Worm (Caenorhabditis elegans) whole organism, late embryonic: ENCODE results near the gene nspb-1.

Experiments used
- K09A11.1 ChIP-seq: sonication (generic microtip); optimal IDR thresholded peaks from 2 replicates; lab custom pipeline; 2017; ENCODE audit warnings: antibody characterized with exemption, mild to moderate bottlenecking, missing genetic modification characterization, missing compliant biosample characterization; ENCODE audit not compliant: insufficient read depth
- Y22D7AL.16 ChIP-seq: sonication (generic microtip); optimal IDR thresholded peaks from 2 replicates; lab custom pipeline; 2016; ENCODE audit warnings: missing genetic modification characterization, missing compliant biosample characterization
- ceh-14 ChIP-seq: sonication (generic microtip); optimal IDR thresholded peaks from 2 replicates; lab custom pipeline; 2016; ENCODE audit warnings: missing genotype, missing genetic modification characterization, missing compliant biosample characterization
- ceh-22 ChIP-seq: sonication (generic microtip); optimal IDR thresholded peaks from 2 replicates; lab custom pipeline; 2017; ENCODE audit warnings: missing biosample characterization, missing genetic modification characterization
- ceh-30 ChIP-seq: fragments of 150-350 bp; optimal IDR thresholded peaks from 2 replicates; lab custom pipeline; 2014; ENCODE audit warnings: missing biosample characterization, missing genetic modification characterization
- ceh-31 ChIP-seq: sonication (generic microtip); optimal IDR thresholded peaks from 2 replicates; lab custom pipeline; 2016; ENCODE audit warnings: missing genetic modification characterization, missing compliant biosample characterization
- che-1 ChIP-seq: sonication (generic microtip); optimal IDR thresholded peaks from 2 replicates; lab custom pipeline; 2016; ENCODE audit warnings: mild to moderate bottlenecking, missing genetic modification characterization, missing compliant biosample characterization
- dmd-4 ChIP-seq: sonication (generic microtip); optimal IDR thresholded peaks from 2 replicates; lab custom pipeline; 2016; ENCODE audit warnings: borderline replicate concordance, missing genetic modification characterization, missing compliant biosample characterization
- elt-2 ChIP-seq: sonication (generic microtip); optimal IDR thresholded peaks from 2 replicates; lab custom pipeline; 2016; ENCODE audit warnings: missing genetic modification reagents, missing genetic modification characterization, missing compliant biosample characterization
- elt-4 ChIP-seq: sonication (generic microtip); optimal IDR thresholded peaks from 2 replicates; lab custom pipeline; 2016; ENCODE audit warnings: missing genetic modification characterization, missing compliant biosample characterization
- ets-4 ChIP-seq: sonication (generic microtip); optimal IDR thresholded peaks from 2 replicates; lab custom pipeline; 2016; ENCODE audit warnings: missing genetic modification characterization, missing compliant biosample characterization
- eyg-1 ChIP-seq: sonication (generic microtip); optimal IDR thresholded peaks from 2 replicates; lab custom pipeline; 2016; ENCODE audit warnings: missing genotype, missing genetic modification characterization, missing compliant biosample characterization
- fkh-10 ChIP-seq: fragments of 150-350 bp; optimal IDR thresholded peaks from 2 replicates; lab custom pipeline; 2014; ENCODE audit warnings: missing biosample characterization, missing genetic modification reagents, missing genetic modification characterization
- fkh-6 ChIP-seq: sonication (generic microtip); optimal IDR thresholded peaks from 2 replicates; lab custom pipeline; 2016; ENCODE audit warnings: missing genetic modification characterization, missing compliant biosample characterization
- hlh-30 ChIP-seq: sonication (generic microtip); optimal IDR thresholded peaks from 2 replicates; lab custom pipeline; 2017; ENCODE audit warnings: antibody characterized with exemption, missing genetic modification characterization, missing compliant biosample characterization; ENCODE audit not compliant: insufficient read depth
- hlh-8 ChIP-seq: sonication (generic microtip); optimal IDR thresholded peaks from 2 replicates; lab custom pipeline; 2016; ENCODE audit warnings: missing genotype, missing genetic modification characterization, missing compliant biosample characterization
- lim-6 ChIP-seq: sonication (generic microtip); optimal IDR thresholded peaks from 2 replicates; lab custom pipeline; 2016; ENCODE audit warnings: missing genetic modification characterization, missing compliant biosample characterization
- madf-2 ChIP-seq: sonication (generic microtip); optimal IDR thresholded peaks from 2 replicates; lab custom pipeline; 2017; ENCODE audit warnings: missing genetic modification characterization, missing compliant biosample characterization
- nfya-1 ChIP-seq: sonication (generic microtip); optimal IDR thresholded peaks from 2 replicates; lab custom pipeline; 2017; ENCODE audit warnings: missing genetic modification characterization, mild to moderate bottlenecking, missing compliant biosample characterization, antibody characterized with exemption, moderate library complexity
- nhr-232 ChIP-seq: sonication (generic microtip); optimal IDR thresholded peaks from 2 replicates; lab custom pipeline; 2016; ENCODE audit warnings: missing genetic modification characterization, missing compliant biosample characterization
- pax-1 ChIP-seq: fragments of 150-350 bp; optimal IDR thresholded peaks from 2 replicates; lab custom pipeline; 2014; ENCODE audit warnings: missing biosample characterization, missing genetic modification characterization
- pros-1 ChIP-seq: fragments of 150-350 bp; optimal IDR thresholded peaks from 2 replicates; lab custom pipeline; 2014; ENCODE audit warnings: missing biosample characterization, missing genetic modification reagents, missing genetic modification characterization
- rnt-1 ChIP-seq: sonication (generic microtip); optimal IDR thresholded peaks from 2 replicates; lab custom pipeline; 2016; ENCODE audit warnings: missing genetic modification characterization, missing compliant biosample characterization
- sdc-2 ChIP-seq: sonication (generic microtip); optimal IDR thresholded peaks from 2 replicates; lab custom pipeline; 2016; ENCODE audit warnings: missing genotype, missing genetic modification characterization, missing compliant biosample characterization
- unc-3 ChIP-seq, 2 experiments: fragments of 200-800 bp in 1 of 2; sonication (Bioruptor generic) in 1 of 2; sonication (generic microtip) in 1 of 2; conservative IDR thresholded peaks in 1 of 2; optimal IDR thresholded peaks in 1 of 2; 2 replicates each; pipeline versions ENCODE4 v1.3.6 to Lab custom; 2016 to 2022; ENCODE audit warnings: missing compliant biosample characterization in 2 of 2, missing genetic modification characterization in 2 of 2, missing genetic modification reagents in 1 of 2
- unc-42 ChIP-seq: sonication (generic microtip); optimal IDR thresholded peaks from 2 replicates; lab custom pipeline; 2016; ENCODE audit warnings: missing genotype, missing genetic modification characterization, missing compliant biosample characterization
- unc-55 ChIP-seq: sonication (generic microtip); optimal IDR thresholded peaks from 2 replicates; lab custom pipeline; 2017; ENCODE audit warnings: missing biosample characterization, missing genetic modification reagents, missing genetic modification characterization
- unc-86 ChIP-seq: sonication (generic microtip); optimal IDR thresholded peaks from 2 replicates; lab custom pipeline; 2016; ENCODE audit warnings: missing genetic modification characterization, missing compliant biosample characterization

nspb-1 gene

ce11 chrIV:6555388-6556330 lies 35.3 kb downstream of the nspb-1 start, which contains the start of gene paqr-1:
Gene paqr-1, minus strand, starts transcription at chrIV:6555438.
- peak; percentile 15 for TF ChIP-seq unc-42 (tag; lab: Kevin White, UChicago)
- TF ChIP-seq hlh-30 (tag; lab: Kevin White, UChicago): peak; percentile 50
- no peak for TF ChIP-seq lim-6
- no peak for TF ChIP-seq ceh-14 (tag; lab: Kevin White, UChicago)
- TF ChIP-seq dmd-4 (tag; lab: Kevin White, UChicago): no peak
- TF ChIP-seq ceh-31 (tag; lab: Kevin White, UChicago): peak; percentile 21
- TF ChIP-seq rnt-1 (tag; lab: Kevin White, UChicago): no peak
- no peak for TF ChIP-seq ceh-22 (tag; lab: Kevin White, UChicago)
- no peak for TF ChIP-seq fkh-6 (tag; lab: Kevin White, UChicago)
- no peak for TF ChIP-seq fkh-10 (GFP tag; lab: Kevin White, UChicago)
- TF ChIP-seq pros-1 (tag; lab: Kevin White, UChicago): no peak
- TF ChIP-seq che-1 (tag; lab: Kevin White, UChicago): no peak
- TF ChIP-seq Y22D7AL.16 (tag; lab: Kevin White, UChicago): no peak
- no peak for TF ChIP-seq elt-4 (tag; lab: Kevin White, UChicago)
- no peak for TF ChIP-seq eyg-1 (tag; lab: Kevin White, UChicago)
- TF ChIP-seq sdc-2 (tag; lab: Kevin White, UChicago): no peak
- TF ChIP-seq K09A11.1 (tag; lab: Kevin White, UChicago): no peak
- TF ChIP-seq pax-1 (tag; lab: Kevin White, UChicago): no peak

ce11 chrIV:6554865-6555264 lies 36.0 kb downstream of the nspb-1 start:
- TF ChIP-seq elt-2 (peak; percentile 86), ceh-22 (tag; lab: Kevin White, UChicago) (no peak), ceh-30 (tag; lab: Kevin White, UChicago) (no peak)

ce11 chrIV:6552036-6552435 lies 38.9 kb downstream of the nspb-1 start:
- TF ChIP-seq fkh-6 (tag; lab: Kevin White, UChicago): no peak
- TF ChIP-seq madf-2 (tag; lab: Kevin White, UChicago): no peak
- no peak for TF ChIP-seq ceh-31 (tag; lab: Kevin White, UChicago)
- no peak for TF ChIP-seq nhr-232

- TF ChIP-seq unc-3 (GFP tag; conservative IDR thresholded peaks at IDR 0.05; lab: Robert Waterston, UW) (no peak), unc-3 (tag; optimal IDR thresholded peaks at IDR 0.05; lab: Kevin White, UChicago) (no peak), ets-4 (tag; lab: Kevin White, UChicago) (peak; percentile 8), nfya-1 (tag; lab: Kevin White, UChicago) (peak; percentile 26)
Measured at ce11 chrIV:6548609-6549008, 42.3 kb downstream of the nspb-1 start, which contains the start of gene fan-1. Gene fan-1, plus strand, starts transcription at chrIV:6548686.

- TF ChIP-seq fkh-10 (GFP tag; lab: Kevin White, UChicago): no peak
- TF ChIP-seq unc-55 (GFP tag; lab: Kevin White, UChicago): no peak
- TF ChIP-seq unc-86 (tag; lab: Kevin White, UChicago): no peak
- TF ChIP-seq ceh-31 (tag; lab: Kevin White, UChicago): no peak
- TF ChIP-seq unc-42 (tag; lab: Kevin White, UChicago): peak; percentile 27
- TF ChIP-seq hlh-8 (tag; lab: Kevin White, UChicago): no peak
- TF ChIP-seq, all 69 proteins: peak for 1
Measured at ce11 chrIV:6547397-6547796, 43.5 kb downstream of the nspb-1 start.

- TF ChIP-seq sdc-2 (tag; lab: Kevin White, UChicago): no peak
- TF ChIP-seq unc-42 (tag; lab: Kevin White, UChicago): peak; percentile 82
Measured at ce11 chrIV:6542962-6543361, 47.9 kb downstream of the nspb-1 start.
